Fruit fly (Drosophila melanogaster) whole organism, embryonic: ENCODE data around the gene Lipt2.

Experiments
- Blimp-1 ChIP-seq: fragments of 200-800 bp; sonication (Bioruptor generic); optimal IDR thresholded peaks from 3 replicates; lab custom pipeline; 2018; ENCODE audit warnings: missing biosample characterization, missing genetic modification characterization, mild to moderate bottlenecking, moderate library complexity, missing genetic modification reagents
- CG10147 ChIP-seq: fragments of 200-800 bp; sonication (Bioruptor generic); optimal IDR thresholded peaks from 2 replicates; lab custom pipeline; 2019; ENCODE audit warnings: missing biosample characterization, mild to moderate bottlenecking, missing genetic modification characterization, moderate library complexity
- CG11560 ChIP-seq: fragments of 200-800 bp; sonication (Bioruptor generic); IDR thresholded peaks from 3 replicates; pipeline ENCODE4 v1.3.6; 2022; ENCODE audit warnings: missing biosample characterization, missing genetic modification characterization
- CG12236 ChIP-seq: fragments of 200-800 bp; sonication (Bioruptor generic); optimal IDR thresholded peaks from 2 replicates; lab custom pipeline; 2016; ENCODE audit warnings: missing biosample characterization, missing genetic modification characterization
- CG12942 ChIP-seq: fragments of 200-800 bp; sonication (Bioruptor generic); optimal IDR thresholded peaks from 3 replicates; lab custom pipeline; 2016; ENCODE audit warnings: missing biosample characterization, missing genetic modification characterization
- CG13424 ChIP-seq: fragments of 200-800 bp; sonication (Bioruptor generic); optimal IDR thresholded peaks from 2 replicates; lab custom pipeline; 2019; ENCODE audit warnings: missing biosample characterization, mild to moderate bottlenecking, missing genetic modification characterization, moderate library complexity
- CG14050 ChIP-seq: fragments of 200-800 bp; sonication (Bioruptor generic); IDR thresholded peaks from 3 replicates; pipeline ENCODE4 v1.3.6; 2022; ENCODE audit warnings: missing biosample characterization, missing genetic modification characterization
- CG14441 ChIP-seq: fragments of 200-800 bp; sonication (Bioruptor generic); IDR thresholded peaks from 2 replicates; pipeline ENCODE4 v1.3.6; 2022; ENCODE audit warnings: missing biosample characterization, missing genetic modification characterization
- CG15269 ChIP-seq: fragments of 200-800 bp; sonication (Bioruptor generic); optimal IDR thresholded peaks from 2 replicates; lab custom pipeline; 2018; ENCODE audit warnings: missing biosample characterization, mild to moderate bottlenecking, missing genetic modification characterization, moderate library complexity
- CG2120 ChIP-seq: fragments of 200-800 bp; sonication (Bioruptor generic); optimal IDR thresholded peaks from 3 replicates; lab custom pipeline; 2016; ENCODE audit warnings: missing biosample characterization, missing genetic modification characterization
- CG31224 ChIP-seq: fragments of 200-800 bp; sonication (Bioruptor generic); IDR thresholded peaks from 2 replicates; pipeline ENCODE4 v1.3.6; 2022; ENCODE audit warnings: missing biosample characterization, missing genetic modification characterization
- CG31388 ChIP-seq: fragments of 200-800 bp; sonication (Bioruptor generic); optimal IDR thresholded peaks from 2 replicates; lab custom pipeline; 2016; ENCODE audit warnings: missing biosample characterization, missing genetic modification characterization
- CG33557 ChIP-seq: fragments of 200-800 bp; sonication (Bioruptor generic); optimal IDR thresholded peaks from 2 replicates; lab custom pipeline; 2019; ENCODE audit warnings: missing biosample characterization, mild to moderate bottlenecking, missing genetic modification characterization, moderate library complexity
- CG3847 ChIP-seq: fragments of 200-800 bp; sonication (Bioruptor generic); IDR thresholded peaks from 2 replicates; pipeline ENCODE4 v1.3.6; 2022; ENCODE audit warnings: missing biosample characterization, missing genetic modification characterization
- CG6683 ChIP-seq: fragments of 200-800 bp; sonication (Bioruptor generic); optimal IDR thresholded peaks from 2 replicates; lab custom pipeline; 2017; ENCODE audit warnings: missing biosample characterization, mild to moderate bottlenecking, missing genetic modification characterization, missing genetic modification reagents
- CG7357 ChIP-seq: fragments of 200-800 bp; sonication (Bioruptor generic); IDR thresholded peaks from 3 replicates; pipeline ENCODE4 v1.3.6; 2022; ENCODE audit warnings: missing biosample characterization, missing genetic modification characterization
- CG7987 ChIP-seq: fragments of 200-800 bp; sonication (Bioruptor generic); optimal IDR thresholded peaks from 2 replicates; lab custom pipeline; 2018; ENCODE audit warnings: missing biosample characterization, mild to moderate bottlenecking, missing genetic modification characterization, moderate library complexity
- CG9727 ChIP-seq: fragments of 200-800 bp; sonication (Bioruptor generic); optimal IDR thresholded peaks from 3 replicates; lab custom pipeline; 2017; ENCODE audit warnings: missing biosample characterization, mild to moderate bottlenecking, missing genetic modification characterization
- CHES-1-like ChIP-seq: fragments of 200-800 bp; sonication (Bioruptor generic); optimal IDR thresholded peaks from 2 replicates; lab custom pipeline; 2016; ENCODE audit warnings: missing biosample characterization, missing genetic modification characterization
- Dfd ChIP-seq, 2 experiments: fragments of >200 bp; optimal IDR thresholded peaks; 2 replicates each; lab custom pipeline; 2017; ENCODE audit warnings: missing biosample characterization in 2 of 2, missing genetic modification characterization in 2 of 2
- E2f1 ChIP-seq: fragments of 200-800 bp; sonication (Bioruptor generic); IDR thresholded peaks from 2 replicates; pipeline ENCODE4 v1.3.6; 2022; ENCODE audit warnings: missing biosample characterization, missing genetic modification characterization
- H15 ChIP-seq: fragments of 200-800 bp; sonication (Bioruptor generic); IDR thresholded peaks from 3 replicates; pipeline ENCODE4 v1.3.6; 2022; ENCODE audit warnings: missing biosample characterization, missing genetic modification characterization
- Hey ChIP-seq: fragments of 200-800 bp; sonication (Bioruptor generic); optimal IDR thresholded peaks from 3 replicates; lab custom pipeline; 2018; ENCODE audit warnings: missing biosample characterization, mild to moderate bottlenecking, missing genetic modification characterization
- HmgZ ChIP-seq: fragments of 200-800 bp; sonication (Bioruptor generic); optimal IDR thresholded peaks from 2 replicates; lab custom pipeline; 2018; ENCODE audit warnings: missing biosample characterization, mild to moderate bottlenecking, missing genetic modification characterization
- Mes4 ChIP-seq: fragments of 200-800 bp; sonication (Bioruptor generic); optimal IDR thresholded peaks from 2 replicates; lab custom pipeline; 2016; ENCODE audit warnings: missing biosample characterization, missing genetic modification characterization
- Opbp ChIP-seq: fragments of 200-800 bp; sonication (Bioruptor generic); IDR thresholded peaks from 3 replicates; pipeline ENCODE4 v1.3.6; 2022; ENCODE audit warnings: missing biosample characterization, missing genetic modification characterization; ENCODE audit not compliant: partially characterized antibody
- Rx ChIP-seq: fragments of 200-800 bp; sonication (Bioruptor generic); IDR thresholded peaks from 2 replicates; pipeline ENCODE4 v1.3.6; 2022; ENCODE audit warnings: missing biosample characterization, missing genetic modification characterization
- Trl ChIP-seq, 3 experiments: fragments of >200 bp in 2 of 3; fragments of 200-800 bp in 1 of 3; sonication (Bioruptor generic) in 1 of 3; optimal IDR thresholded peaks; 2 replicates in 1 of 3; 3 replicates in 2 of 3; lab custom pipeline; 2016 to 2017; ENCODE audit warnings: missing biosample characterization in 1 of 3, missing genetic modification characterization in 1 of 3
- Xbp1 ChIP-seq: fragments of 200-800 bp; sonication (Bioruptor generic); optimal IDR thresholded peaks from 3 replicates; lab custom pipeline; 2016; ENCODE audit warnings: missing biosample characterization, mild to moderate bottlenecking, missing genetic modification characterization
- Xrp1 ChIP-seq: fragments of 200-800 bp; sonication (Bioruptor generic); IDR thresholded peaks from 2 replicates; pipeline ENCODE4 v1.3.6; 2022; ENCODE audit warnings: missing biosample characterization, missing genetic modification characterization
- bcd ChIP-seq: fragments of 200-800 bp; sonication (Bioruptor generic); optimal IDR thresholded peaks from 2 replicates; lab custom pipeline; 2017; ENCODE audit warnings: missing biosample characterization, mild to moderate bottlenecking, missing genetic modification characterization
- bsh ChIP-seq, 2 experiments: fragments of 200-800 bp; sonication (Bioruptor generic); optimal IDR thresholded peaks; 2 replicates each; lab custom pipeline; 2017 to 2018; ENCODE audit warnings: mild to moderate bottlenecking in 2 of 2, missing biosample characterization in 2 of 2, missing genetic modification characterization in 2 of 2, moderate library complexity in 1 of 2
- croc ChIP-seq: fragments of 200-800 bp; sonication (Bioruptor generic); conservative IDR thresholded peaks from 3 replicates; pipeline ENCODE4 v1.3.6; 2022; ENCODE audit warnings: missing biosample characterization, missing genetic modification characterization
- danr ChIP-seq: fragments of 200-800 bp; sonication (Bioruptor generic); IDR thresholded peaks from 2 replicates; pipeline ENCODE4 v1.3.6; 2022; ENCODE audit warnings: missing biosample characterization, missing genetic modification characterization
- dpn ChIP-seq, 2 experiments: fragments of 200-800 bp; sonication (Bioruptor generic); optimal IDR thresholded peaks; 3 replicates each; lab custom pipeline; 2016; ENCODE audit warnings: missing biosample characterization in 2 of 2, missing genetic modification characterization in 2 of 2
- gem ChIP-seq: fragments of 200-800 bp; sonication (Bioruptor generic); optimal IDR thresholded peaks from 2 replicates; lab custom pipeline; 2019; ENCODE audit warnings: missing biosample characterization, mild to moderate bottlenecking, missing genetic modification characterization, moderate library complexity
- h ChIP-seq: fragments of >200 bp; optimal IDR thresholded peaks from 2 replicates; lab custom pipeline; 2017
- ham ChIP-seq: fragments of 200-800 bp; sonication (Bioruptor generic); IDR thresholded peaks from 2 replicates; pipeline ENCODE4 v1.3.6; 2022; ENCODE audit warnings: missing biosample characterization, missing genetic modification characterization
- hb ChIP-seq: fragments of 200-800 bp; sonication (Bioruptor generic); IDR thresholded peaks from 3 replicates; pipeline ENCODE4 v1.3.6; 2022; ENCODE audit warnings: missing biosample characterization, missing genetic modification characterization; ENCODE audit not compliant: partially characterized antibody
- jing ChIP-seq: fragments of 200-800 bp; sonication (Bioruptor generic); optimal IDR thresholded peaks from 2 replicates; lab custom pipeline; 2018; ENCODE audit warnings: missing biosample characterization, mild to moderate bottlenecking, missing genetic modification characterization
- kah ChIP-seq: fragments of 200-800 bp; sonication (Bioruptor generic); optimal IDR thresholded peaks from 2 replicates; lab custom pipeline; 2018; ENCODE audit warnings: missing biosample characterization, mild to moderate bottlenecking, missing genetic modification characterization
- lov ChIP-seq, 2 experiments: fragments of 200-800 bp in 1 of 2; fragments of >200 bp in 1 of 2; sonication (Bioruptor generic) in 1 of 2; IDR thresholded peaks in 1 of 2; optimal IDR thresholded peaks in 1 of 2; 2 replicates in 1 of 2; 3 replicates in 1 of 2; pipeline versions ENCODE4 v1.3.6 to Lab custom; 2017 to 2022; ENCODE audit warnings: missing biosample characterization in 1 of 2, missing genetic modification characterization in 1 of 2
- onecut ChIP-seq: fragments of 200-800 bp; sonication (Bioruptor generic); IDR thresholded peaks from 2 replicates; pipeline ENCODE4 v1.3.6; 2022; ENCODE audit warnings: missing biosample characterization, missing genetic modification characterization
- sna ChIP-seq: fragments of 200-800 bp; sonication (Bioruptor generic); IDR thresholded peaks from 2 replicates; pipeline ENCODE4 v1.3.6; 2022; ENCODE audit warnings: missing biosample characterization, missing genetic modification characterization; ENCODE audit not compliant: partially characterized antibody
- sob ChIP-seq: fragments of 200-800 bp; sonication (Bioruptor generic); IDR thresholded peaks from 2 replicates; pipeline ENCODE4 v1.3.6; 2022; ENCODE audit warnings: missing biosample characterization, missing genetic modification characterization
- sug ChIP-seq: fragments of 200-800 bp; optimal IDR thresholded peaks from 2 replicates; lab custom pipeline; 2019; ENCODE audit warnings: missing biosample characterization, mild to moderate bottlenecking, missing genetic modification characterization, moderate library complexity
- wor ChIP-seq: fragments of 200-800 bp; sonication (Bioruptor generic); IDR thresholded peaks from 2 replicates; pipeline ENCODE4 v1.3.6; 2022; ENCODE audit warnings: missing biosample characterization, missing genetic modification characterization
- zfh2 ChIP-seq: fragments of 200-800 bp; sonication (Bioruptor generic); optimal IDR thresholded peaks from 2 replicates; lab custom pipeline; 2016; ENCODE audit warnings: missing biosample characterization, missing genetic modification characterization

The Lipt2 gene

DNA sequence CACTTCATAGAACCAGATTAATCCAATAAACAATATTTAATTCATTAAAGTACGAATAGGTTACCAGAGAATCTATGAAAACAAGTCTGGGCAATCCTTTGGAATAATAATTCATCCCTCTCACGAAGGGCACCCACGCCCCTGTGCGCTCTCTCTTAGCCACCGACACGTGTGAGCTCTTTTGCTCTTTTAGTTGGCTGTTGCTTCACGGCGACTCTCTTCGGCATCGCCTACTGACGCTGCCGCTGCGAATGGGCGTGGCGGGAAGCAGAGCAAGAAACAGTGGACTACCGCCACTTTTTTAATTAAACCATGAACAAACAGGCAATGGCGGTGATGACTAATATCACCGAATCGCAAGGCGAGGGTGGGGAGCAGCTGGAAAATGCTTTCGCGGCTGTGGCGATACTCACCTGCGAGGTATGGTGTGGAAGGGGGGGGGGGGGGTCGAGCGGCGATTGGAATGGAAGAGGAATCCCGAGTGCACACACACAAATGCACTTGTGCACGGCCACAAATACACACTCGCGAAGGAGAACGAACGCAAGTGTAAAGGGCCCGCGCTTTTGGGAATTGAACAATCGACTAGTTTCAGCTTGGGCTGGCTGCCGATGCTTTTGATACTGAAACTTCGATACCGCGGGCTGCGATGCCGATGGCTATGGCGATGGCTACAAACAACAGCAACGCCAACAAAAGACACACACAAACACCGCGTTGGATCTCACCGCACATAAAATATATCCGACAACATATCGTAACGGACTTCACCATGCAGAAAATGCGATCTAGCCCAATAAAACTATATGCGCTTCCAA, 41.3 kb upstream of the Lipt2 start (continued):
- TF ChIP-seq CG7987 (GFP tag; lab: Kevin White, UChicago) = peak; percentile 57
- TF ChIP-seq wor (GFP tag; lab: Robert Waterston, UW) = peak; percentile 36; the same call in 1 of the 2 replicates
- no peak for TF ChIP-seq Opbp
- peak; percentile 72 for TF ChIP-seq CG6683
- peak; percentile 82 for TF ChIP-seq Rx (GFP tag; lab: Robert Waterston, UW)
- peak; percentile 88 to 92 for TF ChIP-seq dpn (GFP tag; optimal IDR thresholded peaks at IDR 0.05; lab: Kevin White, UChicago)
- peak; percentile 89 for TF ChIP-seq CG14441 (GFP tag; lab: Robert Waterston, UW)
- TF ChIP-seq CG14050 (GFP tag; lab: Robert Waterston, UW) = peak; percentile 84
- peak; percentile 77 for TF ChIP-seq bcd
- TF ChIP-seq CG12942 (GFP tag; lab: Kevin White, UChicago) = peak; percentile 84
- peak; percentile 95 for TF ChIP-seq CG2120 (GFP tag; lab: Kevin White, UChicago)
- TF ChIP-seq sug (tag; lab: Kevin White, UChicago) = peak; percentile 38
- peak; percentile 89 for TF ChIP-seq sob (GFP tag; lab: Robert Waterston, UW)
- TF ChIP-seq CG7357 (GFP tag; lab: Robert Waterston, UW) = peak; percentile 67
- TF ChIP-seq CG31388 (GFP tag; lab: Kevin White, UChicago) = peak; percentile 61
- TF ChIP-seq E2f1 (GFP tag; lab: Robert Waterston, UW) = peak; percentile 83
- TF ChIP-seq bsh (GFP tag; optimal IDR thresholded peaks at IDR 0.05; lab: Kevin White, UChicago) = peak; percentile 37 to 88
- peak; percentile 76 for TF ChIP-seq CG31224
- TF ChIP-seq Blimp-1 (GFP tag; lab: Kevin White, UChicago) = peak; percentile 80
- TF ChIP-seq Xbp1 = peak; percentile 93
- TF ChIP-seq zfh2 (GFP tag; lab: Kevin White, UChicago) = peak; percentile 87
- peak; percentile 91 for TF ChIP-seq Xrp1 (GFP tag; lab: Robert Waterston, UW)
- peak; percentile 89 for TF ChIP-seq CG15269 (tag; lab: Kevin White, UChicago)
- TF ChIP-seq onecut (GFP tag; lab: Robert Waterston, UW) = peak; percentile 85
- no peak for TF ChIP-seq Dfd (GFP tag; optimal IDR thresholded peaks at IDR 0.05; lab: Kevin White, UChicago)
- TF ChIP-seq CG13424 (tag; lab: Kevin White, UChicago) = peak; percentile 83
- TF ChIP-seq danr = peak; percentile 55
- TF ChIP-seq CG11560 (tag; lab: Robert Waterston, UW) = no peak
- peak; percentile 79 for TF ChIP-seq CG9727 (GFP tag; lab: Kevin White, UChicago)
- peak; percentile 80 for TF ChIP-seq CG3847
- peak; percentile 91 for TF ChIP-seq gem (tag; lab: Kevin White, UChicago)
- peak; percentile 41 for TF ChIP-seq CG10147 (GFP tag; lab: Kevin White, UChicago)
- TF ChIP-seq CHES-1-like (GFP tag; lab: Kevin White, UChicago) = peak; percentile 85
- no peak for TF ChIP-seq hb (GFP tag; lab: Robert Waterston, UW)
- peak; percentile 62 for TF ChIP-seq jing
- TF ChIP-seq H15 = peak; percentile 81; the same call in 2 of the 3 replicates
- no peak for TF ChIP-seq h (lab: Kevin White, UChicago)
- TF ChIP-seq Mes4 (GFP tag; lab: Kevin White, UChicago) = peak; percentile 74
- TF ChIP-seq lov (optimal IDR thresholded peaks at IDR 0.05; lab: Kevin White, UChicago) = no peak
- peak; percentile 87; the same call in 2 of the 3 replicates for TF ChIP-seq lov (GFP tag; IDR thresholded peaks at IDR 0.05; lab: Robert Waterston, UW)
- no peak for TF ChIP-seq CG33557 (GFP tag; lab: Kevin White, UChicago)
- peak; percentile 75 for TF ChIP-seq kah (GFP tag; lab: Kevin White, UChicago)
- TF ChIP-seq Trl (optimal IDR thresholded peaks at IDR 0.05; lab: Kevin White, UChicago) = peak; percentile 80 to 94
- TF ChIP-seq Trl (GFP tag; optimal IDR thresholded peaks at IDR 0.05; lab: Kevin White, UChicago) = peak; percentile 92
- TF ChIP-seq CG12236 (GFP tag; lab: Kevin White, UChicago) = peak; percentile 74
- TF ChIP-seq croc (GFP tag; lab: Robert Waterston, UW) = 0 out of 3 replicates have a peak, but pooled peaks have one; percentile 22
- 0 out of 2 replicates have a peak, but pooled peaks have one; percentile 37 for TF ChIP-seq sna (GFP tag; lab: Robert Waterston, UW)
- TF ChIP-seq ham = peak; percentile 35; the same call in 1 of the 2 replicates
- TF ChIP-seq Hey (tag; lab: Kevin White, UChicago) = peak; percentile 12
- TF ChIP-seq HmgZ = peak; percentile 61
